Fruit fly (Drosophila melanogaster) whole organism, embryonic: Measurements from ENCODE around the gene mRpL33.

Experiments used
- Ada2b ChIP-seq: fragments of 200-800 bp; sonication (Bioruptor generic); IDR thresholded peaks from 2 replicates; pipeline ENCODE4 v1.3.6; 2022; ENCODE audit warnings: missing biosample characterization, missing genetic modification characterization
- Awh ChIP-seq: fragments of 200-800 bp; sonication (Bioruptor generic); IDR thresholded peaks from 2 replicates; pipeline ENCODE4, ENCODE4 v1.3.6; 2022; ENCODE audit warnings: missing biosample characterization, missing genetic modification characterization
- CG10959 ChIP-seq: fragments of 200-800 bp; sonication (Bioruptor generic); IDR thresholded peaks from 2 replicates; pipeline ENCODE4 v1.3.6; 2022; ENCODE audit warnings: missing biosample characterization, missing genetic modification characterization
- CG1603 ChIP-seq: fragments of 200-800 bp; sonication (Bioruptor generic); optimal IDR thresholded peaks from 2 replicates; lab custom pipeline; 2019; ENCODE audit warnings: missing biosample characterization, mild to moderate bottlenecking, missing genetic modification characterization, moderate library complexity
- CG7786 ChIP-seq: fragments of 200-800 bp; sonication (Bioruptor generic); optimal IDR thresholded peaks from 2 replicates; lab custom pipeline; 2016; ENCODE audit warnings: missing biosample characterization, missing genetic modification characterization
- Hsf ChIP-seq: fragments of 200-800 bp; sonication (Bioruptor generic); optimal IDR thresholded peaks from 3 replicates; lab custom pipeline; 2016; ENCODE audit warnings: missing biosample characterization, missing genetic modification characterization
- NfI ChIP-seq: fragments of 200-800 bp; sonication (Bioruptor generic); optimal IDR thresholded peaks from 3 replicates; lab custom pipeline; 2018; ENCODE audit warnings: missing biosample characterization, mild to moderate bottlenecking, missing genetic modification characterization, moderate library complexity
- ara ChIP-seq: fragments of 200-800 bp; sonication (Bioruptor generic); IDR thresholded peaks from 2 replicates; pipeline ENCODE4 v1.3.6; 2022; ENCODE audit warnings: missing biosample characterization, missing genetic modification characterization
- bab2 ChIP-seq: fragments of 200-800 bp; sonication (Bioruptor generic); optimal IDR thresholded peaks from 2 replicates; lab custom pipeline; 2016; ENCODE audit warnings: missing biosample characterization, missing genetic modification characterization
- mam ChIP-seq: fragments of 200-800 bp; sonication (Bioruptor generic); optimal IDR thresholded peaks from 3 replicates; lab custom pipeline; 2016; ENCODE audit warnings: missing biosample characterization, missing genetic modification characterization
- psq ChIP-seq: fragments of 200-800 bp; sonication (Bioruptor generic); optimal IDR thresholded peaks from 2 replicates; lab custom pipeline; 2017; ENCODE audit warnings: missing biosample characterization, missing genetic modification characterization

dm6 chrX:4276900-4277299 lies 45.1 kb downstream of the mRpL33 start, which contains the start of gene CG15577:
- TF ChIP-seq CG1603 = no peak
- TF ChIP-seq Hsf (GFP tag; lab: Kevin White, UChicago) = no peak
- no peak for TF ChIP-seq CG10959 (GFP tag; lab: Robert Waterston, UW)
- no peak for TF ChIP-seq Ada2b (GFP tag; lab: Robert Waterston, UW)
- TF ChIP-seq NfI = no peak
- no peak for TF ChIP-seq bab2
- no peak for TF ChIP-seq CG7786 (GFP tag; lab: Kevin White, UChicago)
- no peak for TF ChIP-seq Awh (GFP tag; lab: Robert Waterston, UW)
- TF ChIP-seq mam = no peak
- TF ChIP-seq ara (GFP tag; lab: Robert Waterston, UW) = no peak
- no peak for TF ChIP-seq psq (GFP tag; lab: Kevin White, UChicago)
